Worm (Caenorhabditis elegans): ENCODE results near the gene pph-1.

pph-1 gene

ce11 chrV:10695181-10695580 lies 7.2 kb upstream of the pph-1 start, which contains the start of gene C05A2.4:
C05A2.4 (plus strand) TSS chrV:10695481.
- no peak for TF ChIP-seq ztf-18 (tag; optimal IDR thresholded peaks at IDR 0.05)

- TF ChIP-seq C17E4.6 (GFP tag; IDR thresholded peaks at IDR 0.05) (no peak), mxl-1 (tag; optimal IDR thresholded peaks at IDR 0.05) (no peak), sea-2 (GFP tag; IDR thresholded peaks at IDR 0.05) (no peak), madf-10 (tag; optimal IDR thresholded peaks at IDR 0.05) (no peak), ztf-3 (GFP tag; optimal IDR thresholded peaks at IDR 0.05) (no peak), lin-54 (GFP tag; optimal IDR thresholded peaks at IDR 0.05) (no peak), hlh-26 (GFP tag; conservative IDR thresholded peaks at IDR 0.05) (no peak), snpc-1.3 (tag; optimal IDR thresholded peaks at IDR 0.05; ENCODE audit: insufficient read depth) (no peak), Y56A3A.18 (GFP tag; IDR thresholded peaks at IDR 0.05) (no peak), zfh-2 (GFP tag; conservative IDR thresholded peaks at IDR 0.05) (no peak)
These were observed 3.2 kb upstream of the pph-1 start for ce11 chrV:10699122-10699521.

ce11 chrV:10702910-10703309 lies 561 bp downstream of the pph-1 start:
- TF ChIP-seq Y67H2A.10 (GFP tag; conservative IDR thresholded peaks at IDR 0.05) (no peak), let-526 (GFP tag; IDR thresholded peaks at IDR 0.05) (no peak), tlf-1 (GFP tag; optimal IDR thresholded peaks at IDR 0.05) (no peak), Y95B8A.8 (GFP tag; IDR thresholded peaks at IDR 0.05) (no peak), nhr-27 (tag; optimal IDR thresholded peaks at IDR 0.05) (no peak), C06A6.2 (GFP tag; conservative IDR thresholded peaks at IDR 0.05) (no peak), ztf-3 (GFP tag; optimal IDR thresholded peaks at IDR 0.05) (no peak), T26A5.8 (tag; optimal IDR thresholded peaks at IDR 0.05) (no peak), F57C9.4 (tag; optimal IDR thresholded peaks at IDR 0.05) (no peak), snpc-3.4 (tag; optimal IDR thresholded peaks at IDR 0.05) (no peak), repo-1 (tag; optimal IDR thresholded peaks at IDR 0.05) (no peak), lin-54 (GFP tag; optimal IDR thresholded peaks at IDR 0.05) (no peak), ceh-40 (GFP tag; IDR thresholded peaks at IDR 0.05) (no peak), ZK185.1 (tag; optimal IDR thresholded peaks at IDR 0.05; ENCODE audit: poor library complexity, severe bottlenecking) (no peak), F55B11.4 (tag; optimal IDR thresholded peaks at IDR 0.05; ENCODE audit: borderline replicate concordance, insufficient read depth) (no peak), D2030.7 (GFP tag; IDR thresholded peaks at IDR 0.05) (no peak), madf-6 (GFP tag; IDR thresholded peaks at IDR 0.05) (no peak)

- TF ChIP-seq akir-1 (GFP tag; optimal IDR thresholded peaks at IDR 0.05) = no peak
- TF ChIP-seq gei-17 (GFP tag; optimal IDR thresholded peaks at IDR 0.05) = no peak
- TF ChIP-seq chd-7 (tag; optimal IDR thresholded peaks at IDR 0.05) = no peak
- TF ChIP-seq cebp-1 (GFP tag; IDR thresholded peaks at IDR 0.05) = no peak
- TF ChIP-seq cebp-1 (tag; optimal IDR thresholded peaks at IDR 0.05) = peak; percentile 28
These were observed 6.0 kb downstream of the pph-1 start for ce11 chrV:10708346-10708745.

ce11 chrV:10709385-10709784 lies 7.0 kb downstream of the pph-1 start:
- TF ChIP-seq ceh-58 (GFP tag; IDR thresholded peaks at IDR 0.05) = no peak
- TF ChIP-seq cebp-1 (GFP tag; IDR thresholded peaks at IDR 0.05) = no peak
- peak; percentile 78 for TF ChIP-seq cebp-1 (tag; optimal IDR thresholded peaks at IDR 0.05)
